Worm (Caenorhabditis elegans) whole organism, L2 larva: ENCODE results near the gene swd-2.1.

Experiments
- alr-1 ChIP-seq: fragments of 150-350 bp; optimal IDR thresholded peaks from 2 replicates; lab custom pipeline; 2014; ENCODE audit warnings: missing biosample characterization, missing genetic modification characterization
- dmd-4 ChIP-seq: sonication (generic microtip); optimal IDR thresholded peaks from 2 replicates; lab custom pipeline; 2017; ENCODE audit warnings: missing biosample characterization, missing genetic modification characterization
- lin-13 ChIP-seq: fragments of 150-350 bp; optimal IDR thresholded peaks from 2 replicates; lab custom pipeline; 2014; ENCODE audit warnings: missing biosample characterization, missing genetic modification reagents, missing genetic modification characterization
- unc-39 ChIP-seq: fragments of 150-350 bp; optimal IDR thresholded peaks from 2 replicates; lab custom pipeline; 2014; ENCODE audit warnings: missing biosample characterization, missing genetic modification characterization

ce11 chrIV:7790801-7791588 lies 15.2 kb downstream of the swd-2.1 start, which contains the start of gene rsp-6:
- no peak for TF ChIP-seq unc-39 (tag; lab: Kevin White, UChicago)
- TF ChIP-seq alr-1 (tag; lab: Kevin White, UChicago) = peak; percentile 80
- peak; percentile 93 for TF ChIP-seq lin-13 (GFP tag; lab: Kevin White, UChicago)
- no peak for TF ChIP-seq dmd-4
